Fruit fly (Drosophila melanogaster): Measurements from ENCODE around the gene IntS11.

IntS11 gene

dm6 chr3R:29782367-29782766 lies 37.2 kb downstream of the IntS11 start (continued):
- TF ChIP-seq ash1 (GFP tag; optimal IDR thresholded peaks at IDR 0.05) (peak; percentile 59), hbn (GFP tag; IDR thresholded peaks at IDR 0.05; ENCODE audit: partially characterized antibody) (no peak), Gug (GFP tag; IDR thresholded peaks at IDR 0.05) (0 out of 4 replicates have a peak, but pooled peaks have one; percentile 5), CG6683 (GFP tag; optimal IDR thresholded peaks at IDR 0.05) (peak; percentile 33), CG13624 (GFP tag; optimal IDR thresholded peaks at IDR 0.05) (peak; percentile 76), CG16779 (GFP tag; IDR thresholded peaks at IDR 0.05) (0 out of 2 replicates have a peak, but pooled peaks have one; percentile 44), jumu (GFP tag; optimal IDR thresholded peaks at IDR 0.05) (no peak), wdn (GFP tag; IDR thresholded peaks at IDR 0.05) (no peak), wek (GFP tag; optimal IDR thresholded peaks at IDR 0.05) (no peak), twi (tag; optimal IDR thresholded peaks at IDR 0.05) (no peak), cg (GFP tag; optimal IDR thresholded peaks at IDR 0.05) (peak; percentile 42), onecut (GFP tag; IDR thresholded peaks at IDR 0.05) (no peak), Asciz (GFP tag; optimal IDR thresholded peaks at IDR 0.05) (no peak), CG3281 (GFP tag; optimal IDR thresholded peaks at IDR 0.05) (peak; percentile 17), Hsf (GFP tag; optimal IDR thresholded peaks at IDR 0.05) (no peak), da (GFP tag; optimal IDR thresholded peaks at IDR 0.05) (no peak), CG16815 (GFP tag; optimal IDR thresholded peaks at IDR 0.05) (no peak), CG14667 (GFP tag; IDR thresholded peaks at IDR 0.05) (no peak), tio (GFP tag; optimal IDR thresholded peaks at IDR 0.05) (no peak), Side (GFP tag; optimal IDR thresholded peaks at IDR 0.05) (peak; percentile 36), fd102C (GFP tag; optimal IDR thresholded peaks at IDR 0.05) (no peak), YL-1 (GFP tag; optimal IDR thresholded peaks at IDR 0.05) (no peak), insv (GFP tag; optimal IDR thresholded peaks at IDR 0.05) (no peak), caup (GFP tag; optimal IDR thresholded peaks at IDR 0.05; ENCODE audit: severe bottlenecking) (peak; percentile 71), mam (GFP tag; optimal IDR thresholded peaks at IDR 0.05) (no peak), tin (GFP tag; optimal IDR thresholded peaks at IDR 0.05) (no peak), oc (tag; optimal IDR thresholded peaks at IDR 0.05) (no peak), CG1602 (GFP tag; optimal IDR thresholded peaks at IDR 0.05) (no peak), CG7928 (GFP tag; optimal IDR thresholded peaks at IDR 0.05) (no peak), fd3F (GFP tag; optimal IDR thresholded peaks at IDR 0.05) (no peak), CG11695 (GFP tag; IDR thresholded peaks at IDR 0.05) (no peak), ems (GFP tag; optimal IDR thresholded peaks at IDR 0.05) (no peak), Scr (GFP tag; IDR thresholded peaks at IDR 0.05; ENCODE audit: partially characterized antibody) (peak; percentile 44; the same call in 1 of the 2 replicates), HHEX (GFP tag; optimal IDR thresholded peaks at IDR 0.05) (peak; percentile 31), al (GFP tag; IDR thresholded peaks at IDR 0.05) (no peak), en (GFP tag; optimal IDR thresholded peaks at IDR 0.05) (no peak), CG17912 (GFP tag; optimal IDR thresholded peaks at IDR 0.05) (no peak), vvl (GFP tag; IDR thresholded peaks at IDR 0.05) (0 out of 2 replicates have a peak, but pooled peaks have one; percentile 30), crc (GFP tag; optimal IDR thresholded peaks at IDR 0.05) (no peak), CG17385 (GFP tag; optimal IDR thresholded peaks at IDR 0.05) (peak; percentile 39), sc (optimal IDR thresholded peaks at IDR 0.05) (no peak), sc (GFP tag; optimal IDR thresholded peaks at IDR 0.05) (no peak), gsb-n (tag; optimal IDR thresholded peaks at IDR 0.05) (no peak), nerfin-2 (GFP tag; IDR thresholded peaks at IDR 0.05; ENCODE audit: partially characterized antibody) (no peak), pb (GFP tag; optimal IDR thresholded peaks at IDR 0.05) (no peak), Dref (GFP tag; IDR thresholded peaks at IDR 0.05) (no peak), HLHmδ (GFP tag; optimal IDR thresholded peaks at IDR 0.05) (no peak), gfzf (GFP tag; optimal IDR thresholded peaks at IDR 0.05) (no peak), Hmr (GFP tag; optimal IDR thresholded peaks at IDR 0.05) (peak; percentile 45), E2f1 (GFP tag; IDR thresholded peaks at IDR 0.05) (no peak), sd (tag; optimal IDR thresholded peaks at IDR 0.05) (peak; percentile 30)

Measured in whole organism, embryonic.